Fruit fly (Drosophila melanogaster): ENCODE measurements around the gene Stip1.

Stip1 gene

DNA sequence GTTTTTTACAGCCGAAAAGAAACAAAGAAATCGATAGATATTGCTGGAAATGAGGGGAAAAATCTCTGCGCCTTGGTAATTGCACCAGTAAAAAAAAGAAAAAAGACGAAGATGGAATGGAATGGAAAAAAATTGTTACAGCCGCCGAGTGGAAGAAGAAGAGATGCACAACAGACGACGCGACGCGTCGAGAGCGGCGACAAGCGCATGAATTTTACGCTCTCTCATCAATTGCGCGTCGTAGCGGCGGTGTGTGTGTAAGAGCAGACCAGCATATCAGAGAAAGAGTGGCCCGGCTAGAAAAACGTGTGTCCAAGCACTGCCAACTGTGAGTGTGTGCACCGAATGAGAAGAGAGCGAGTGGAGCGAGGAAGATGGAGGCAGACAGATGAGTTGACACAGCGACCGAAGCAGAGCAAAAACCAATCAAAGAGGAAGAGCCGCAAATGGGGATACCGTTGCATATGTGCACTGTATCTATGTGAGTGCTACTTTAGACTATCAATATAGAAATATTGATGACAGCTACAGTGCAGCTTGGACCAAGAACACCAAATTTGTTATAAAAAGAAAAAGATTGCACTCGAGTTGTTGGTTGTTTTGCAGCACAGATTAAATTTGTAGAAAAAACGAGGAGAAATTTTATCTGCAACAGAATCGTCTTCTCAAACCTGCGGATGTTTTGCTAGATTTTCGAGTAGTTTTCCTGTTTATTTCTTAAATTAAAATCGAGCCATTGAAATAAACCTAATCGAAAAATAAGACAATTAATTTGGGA lies 45.7 kb upstream of the Stip1 start:
- no peak for TF ChIP-seq toe (GFP tag; optimal IDR thresholded peaks at IDR 0.05)
- TF ChIP-seq Clk (GFP tag; optimal IDR thresholded peaks at IDR 0.05) = no peak
- peak; percentile 32 for TF ChIP-seq cic (GFP tag; optimal IDR thresholded peaks at IDR 0.05)
- no peak for TF ChIP-seq CG11617 (GFP tag; optimal IDR thresholded peaks at IDR 0.05)
- peak; percentile 25 for TF ChIP-seq tj (GFP tag; optimal IDR thresholded peaks at IDR 0.05)
- TF ChIP-seq CG7045 (GFP tag; optimal IDR thresholded peaks at IDR 0.05) = peak; percentile 60
- TF ChIP-seq kay (GFP tag; ENCODE audit: borderline replicate concordance) = no peak
- peak; percentile 18 for TF ChIP-seq ovo (GFP tag; optimal IDR thresholded peaks at IDR 0.05)
- peak; percentile 35 for TF ChIP-seq CG14711 (tag; optimal IDR thresholded peaks at IDR 0.05)
- TF ChIP-seq pad (GFP tag; optimal IDR thresholded peaks at IDR 0.05) = peak; percentile 76
- TF ChIP-seq CG1620 (GFP tag; optimal IDR thresholded peaks at IDR 0.05) = no peak
- TF ChIP-seq Hr96 (GFP tag; optimal IDR thresholded peaks at IDR 0.05) = peak; percentile 7
- peak; percentile 32 for TF ChIP-seq Mnt (GFP tag; optimal IDR thresholded peaks at IDR 0.05)
- TF ChIP-seq bab1 (GFP tag; optimal IDR thresholded peaks at IDR 0.05) = no peak
- peak; percentile 11 for TF ChIP-seq CG33017 (tag; optimal IDR thresholded peaks at IDR 0.05)
- TF ChIP-seq CG5204 (GFP tag; optimal IDR thresholded peaks at IDR 0.05) = no peak
- no peak for TF ChIP-seq cnc (optimal IDR thresholded peaks at IDR 0.05)
- peak; percentile 28 for TF ChIP-seq CG12768 (GFP tag; optimal IDR thresholded peaks at IDR 0.05)
- TF ChIP-seq Crg-1 (GFP tag; optimal IDR thresholded peaks at IDR 0.05) = peak; percentile 22
- peak; percentile 21 for TF ChIP-seq CG7101 (tag; optimal IDR thresholded peaks at IDR 0.05)

DNA sequence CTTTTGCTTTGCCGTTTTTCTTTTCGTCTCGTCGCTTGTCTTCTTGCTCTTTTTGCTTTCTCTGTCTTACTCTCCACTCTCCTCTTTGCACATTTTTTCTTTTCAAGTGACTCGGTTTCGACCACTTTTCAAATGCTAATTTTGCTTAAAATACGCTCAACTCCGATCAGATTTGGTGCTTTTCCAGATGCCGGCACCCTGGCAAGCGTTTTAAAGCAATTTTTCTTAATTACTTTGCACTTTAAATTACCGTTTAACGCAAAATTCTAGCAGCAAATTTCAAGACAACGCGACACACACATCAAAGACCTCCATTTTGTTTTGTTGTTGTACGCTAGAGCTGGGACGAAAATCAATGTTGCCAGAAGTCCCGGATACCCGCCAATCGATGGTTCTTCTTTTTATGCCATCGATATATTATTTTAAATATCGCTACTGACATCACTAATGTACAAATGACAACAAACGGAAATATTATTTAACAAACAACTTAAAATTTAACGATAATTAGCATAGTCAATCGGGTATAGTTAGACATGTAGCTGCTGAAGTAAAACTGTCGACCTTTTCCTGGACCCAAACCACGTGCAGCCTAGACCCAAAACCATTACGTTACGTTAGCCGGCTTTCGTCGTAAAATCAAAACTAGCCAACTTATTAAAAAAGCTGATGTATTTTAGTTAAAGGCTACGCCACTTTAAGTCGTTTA lies 44.3 kb upstream of the Stip1 start, which contains the start of gene kis:
kis (minus strand) TSS at position 317 of the 709 bp plus-strand sequence.
- peak; percentile 23 for TF ChIP-seq pad (GFP tag; optimal IDR thresholded peaks at IDR 0.05)
- peak; percentile 75 for TF ChIP-seq bab1 (GFP tag; optimal IDR thresholded peaks at IDR 0.05)
- peak; percentile 25 for TF ChIP-seq CG7101 (tag; optimal IDR thresholded peaks at IDR 0.05)
- TF ChIP-seq Mnt (GFP tag; optimal IDR thresholded peaks at IDR 0.05) = peak; percentile 75
- TF ChIP-seq CG11617 (GFP tag; optimal IDR thresholded peaks at IDR 0.05) = peak; percentile 46
- peak; percentile 24 for TF ChIP-seq CG7045 (GFP tag; optimal IDR thresholded peaks at IDR 0.05)
- no peak for TF ChIP-seq CG5204 (GFP tag; optimal IDR thresholded peaks at IDR 0.05)
- TF ChIP-seq cnc (optimal IDR thresholded peaks at IDR 0.05) = no peak
- peak; percentile 46 for TF ChIP-seq CG33017 (tag; optimal IDR thresholded peaks at IDR 0.05)
- TF ChIP-seq Hr96 (GFP tag; optimal IDR thresholded peaks at IDR 0.05) = peak; percentile 56
- no peak for TF ChIP-seq CG14711 (tag; optimal IDR thresholded peaks at IDR 0.05)
- no peak for TF ChIP-seq ovo (GFP tag; optimal IDR thresholded peaks at IDR 0.05)
- peak; percentile 34 for TF ChIP-seq Crg-1 (GFP tag; optimal IDR thresholded peaks at IDR 0.05)
- TF ChIP-seq cic (GFP tag; optimal IDR thresholded peaks at IDR 0.05) = no peak
- TF ChIP-seq kay (GFP tag; ENCODE audit: borderline replicate concordance) = no peak
- no peak for TF ChIP-seq tj (GFP tag; optimal IDR thresholded peaks at IDR 0.05)
- TF ChIP-seq toe (GFP tag; optimal IDR thresholded peaks at IDR 0.05) = no peak
- peak; percentile 8 for TF ChIP-seq CG12768 (GFP tag; optimal IDR thresholded peaks at IDR 0.05)
- peak; percentile 9 for TF ChIP-seq Clk (GFP tag; optimal IDR thresholded peaks at IDR 0.05)
- TF ChIP-seq CG1620 (GFP tag; optimal IDR thresholded peaks at IDR 0.05) = peak; percentile 64

dm6 chr2L:252174-252573 lies 42.7 kb upstream of the Stip1 start, which contains the start of gene Rpp30:
Rpp30 (minus strand) TSS chr2L:252373.
- TF ChIP-seq Mnt (GFP tag; optimal IDR thresholded peaks at IDR 0.05) = peak; percentile 82
- no peak for TF ChIP-seq Hr96 (GFP tag; optimal IDR thresholded peaks at IDR 0.05)
- no peak for TF ChIP-seq pad (GFP tag; optimal IDR thresholded peaks at IDR 0.05)
- TF ChIP-seq CG1620 (GFP tag; optimal IDR thresholded peaks at IDR 0.05) = no peak
- TF ChIP-seq CG14711 (tag; optimal IDR thresholded peaks at IDR 0.05) = no peak
- no peak for TF ChIP-seq cic (GFP tag; optimal IDR thresholded peaks at IDR 0.05)
- TF ChIP-seq bab1 (GFP tag; optimal IDR thresholded peaks at IDR 0.05) = peak; percentile 59
- TF ChIP-seq CG5204 (GFP tag; optimal IDR thresholded peaks at IDR 0.05) = no peak

DNA sequence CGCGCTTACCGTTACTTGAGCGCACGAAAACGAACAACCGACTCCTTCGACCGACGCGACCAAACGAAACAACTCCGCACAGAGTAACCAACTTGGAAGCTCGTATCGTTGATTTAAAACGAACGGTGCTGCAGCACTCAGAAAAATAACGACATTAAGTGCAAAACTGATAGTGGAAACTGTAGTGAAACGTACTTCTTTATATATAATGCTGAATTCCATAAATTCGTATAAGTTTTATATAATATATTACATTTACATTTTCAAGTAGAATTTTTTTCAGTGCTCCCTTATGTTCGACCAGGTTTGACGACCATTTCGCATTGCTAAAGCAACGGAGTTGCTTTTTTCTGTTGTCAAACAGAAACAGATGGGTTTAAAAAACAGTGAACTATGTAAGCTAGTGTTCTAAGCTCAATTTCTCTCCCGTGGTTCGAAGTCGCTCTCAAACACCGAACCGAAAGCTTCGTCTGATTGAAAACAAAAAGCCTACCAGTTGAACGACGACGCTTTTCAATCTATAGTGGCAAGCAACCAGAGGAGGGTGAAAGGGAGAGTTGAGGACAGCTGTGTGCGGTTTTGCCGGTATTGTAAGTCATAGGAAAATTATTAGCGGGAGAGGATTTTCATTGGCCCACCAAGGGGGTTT lies 27.4 kb upstream of the Stip1 start, which contains the start of gene CG17075:
CG17075 (minus strand) TSS at position 65 of the 649 bp plus-strand sequence.
- TF ChIP-seq CG1620 (GFP tag; optimal IDR thresholded peaks at IDR 0.05) (no peak), CG11617 (GFP tag; optimal IDR thresholded peaks at IDR 0.05) (peak; percentile 61), toe (GFP tag; optimal IDR thresholded peaks at IDR 0.05) (peak; percentile 48), CG5204 (GFP tag; optimal IDR thresholded peaks at IDR 0.05) (no peak), cic (GFP tag; optimal IDR thresholded peaks at IDR 0.05) (no peak), Clk (GFP tag; optimal IDR thresholded peaks at IDR 0.05) (peak; percentile 46), CG7101 (tag; optimal IDR thresholded peaks at IDR 0.05) (peak; percentile 76), CG12768 (GFP tag; optimal IDR thresholded peaks at IDR 0.05) (peak; percentile 81), CG33017 (tag; optimal IDR thresholded peaks at IDR 0.05) (peak; percentile 82), CG7045 (GFP tag; optimal IDR thresholded peaks at IDR 0.05) (peak; percentile 81), tj (GFP tag; optimal IDR thresholded peaks at IDR 0.05) (peak; percentile 20), CG14711 (tag; optimal IDR thresholded peaks at IDR 0.05) (peak; percentile 59), kay (GFP tag; ENCODE audit: borderline replicate concordance) (no peak), Crg-1 (GFP tag; optimal IDR thresholded peaks at IDR 0.05) (peak; percentile 13)

DNA sequence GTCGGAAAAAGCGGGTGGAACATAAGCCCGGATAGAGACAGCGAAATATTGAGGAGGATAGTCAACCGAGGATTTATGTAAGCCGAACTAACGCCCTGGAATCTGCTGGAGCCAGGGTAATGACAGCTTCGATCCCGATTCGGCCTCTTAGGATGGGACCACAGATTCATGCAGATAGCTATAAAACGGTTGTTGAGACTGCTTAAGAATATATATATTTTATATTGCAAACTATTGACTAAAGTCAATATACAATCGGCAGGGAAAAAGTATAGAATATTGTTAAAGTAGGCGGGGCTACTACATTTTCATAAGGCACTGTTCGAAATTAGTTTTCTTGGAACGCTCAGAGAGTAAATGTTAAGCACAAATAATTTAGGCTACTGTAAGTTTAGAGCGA lies 26.1 kb upstream of the Stip1 start, which contains the start of gene CG3345:
CG3345 (plus strand) TSS at position 301 of the 400 bp plus-strand sequence.
- TF ChIP-seq Hr96 (GFP tag; optimal IDR thresholded peaks at IDR 0.05) = no peak
- TF ChIP-seq CG7101 (tag; optimal IDR thresholded peaks at IDR 0.05) = no peak
- TF ChIP-seq cnc (optimal IDR thresholded peaks at IDR 0.05) = no peak
- TF ChIP-seq CG5204 (GFP tag; optimal IDR thresholded peaks at IDR 0.05) = no peak
- no peak for TF ChIP-seq CG12768 (GFP tag; optimal IDR thresholded peaks at IDR 0.05)
- no peak for TF ChIP-seq Mnt (GFP tag; optimal IDR thresholded peaks at IDR 0.05)
- no peak for TF ChIP-seq CG1620 (GFP tag; optimal IDR thresholded peaks at IDR 0.05)
- TF ChIP-seq bab1 (GFP tag; optimal IDR thresholded peaks at IDR 0.05) = no peak
- TF ChIP-seq CG11617 (GFP tag; optimal IDR thresholded peaks at IDR 0.05) = no peak
- no peak for TF ChIP-seq CG33017 (tag; optimal IDR thresholded peaks at IDR 0.05)
- TF ChIP-seq kay (GFP tag; ENCODE audit: borderline replicate concordance) = no peak
- no peak for TF ChIP-seq pad (GFP tag; optimal IDR thresholded peaks at IDR 0.05)
- TF ChIP-seq tj (GFP tag; optimal IDR thresholded peaks at IDR 0.05) = no peak
- no peak for TF ChIP-seq CG7045 (GFP tag; optimal IDR thresholded peaks at IDR 0.05)
- no peak for TF ChIP-seq toe (GFP tag; optimal IDR thresholded peaks at IDR 0.05)
- no peak for TF ChIP-seq CG14711 (tag; optimal IDR thresholded peaks at IDR 0.05)

All from whole organism, adult.